Fruit fly (Drosophila melanogaster) whole organism, pupa: ENCODE results near the gene Alp10.
A peak's percentile ranks its signal among the peaks of the same experiment; 100 is the strongest.

Source experiments
- CG12605 ChIP-seq: fragments of 200-800 bp; sonication (Bioruptor generic); IDR thresholded peaks from 2 replicates; pipeline ENCODE4 v1.3.6; 2022; ENCODE audit warnings: missing biosample characterization, missing genetic modification characterization
- CG15710 ChIP-seq: fragments of 200-800 bp; sonication (Bioruptor generic); optimal IDR thresholded peaks from 2 replicates; lab custom pipeline; 2018; ENCODE audit warnings: missing biosample characterization, mild to moderate bottlenecking, missing genetic modification characterization, moderate library complexity
- CG34367 ChIP-seq: fragments of 200-800 bp; sonication (Bioruptor generic); optimal IDR thresholded peaks from 2 replicates; lab custom pipeline; 2018; ENCODE audit warnings: missing biosample characterization, mild to moderate bottlenecking, missing genetic modification characterization
- CG4496 ChIP-seq: fragments of 200-800 bp; sonication (Bioruptor generic); IDR thresholded peaks from 3 replicates; pipeline ENCODE4 v1.3.6; 2022; ENCODE audit warnings: missing biosample characterization, missing genetic modification characterization
- CG8159 ChIP-seq: fragments of 200-800 bp; sonication (Bioruptor generic); optimal IDR thresholded peaks from 3 replicates; lab custom pipeline; 2018; ENCODE audit warnings: missing biosample characterization, mild to moderate bottlenecking, missing genetic modification characterization, moderate library complexity
- CG8301 ChIP-seq: fragments of 200-800 bp; sonication (Bioruptor generic); optimal IDR thresholded peaks from 2 replicates; lab custom pipeline; 2018; ENCODE audit warnings: missing biosample characterization, mild to moderate bottlenecking, missing genetic modification characterization
- D1 ChIP-seq: fragments of 200-800 bp; sonication (Bioruptor generic); optimal IDR thresholded peaks from 2 replicates; lab custom pipeline; 2018; ENCODE audit warnings: missing biosample characterization, mild to moderate bottlenecking, missing genetic modification characterization, moderate library complexity
- EcR ChIP-seq: fragments of 200-800 bp; sonication (Bioruptor generic); optimal IDR thresholded peaks from 3 replicates; lab custom pipeline; 2019; ENCODE audit warnings: missing biosample characterization, missing genetic modification characterization, mild to moderate bottlenecking, moderate library complexity, missing genetic modification reagents
- Ets98B ChIP-seq: fragments of 200-800 bp; sonication (Bioruptor generic); IDR thresholded peaks from 2 replicates; pipeline ENCODE4 v1.3.6; 2022; ENCODE audit warnings: missing biosample characterization, missing genetic modification characterization
- Pif1A ChIP-seq: fragments of 200-800 bp; sonication (Bioruptor generic); optimal IDR thresholded peaks from 3 replicates; lab custom pipeline; 2016; ENCODE audit warnings: missing biosample characterization, missing genetic modification characterization
- Pif1B ChIP-seq: fragments of 200-800 bp; sonication (Bioruptor generic); optimal IDR thresholded peaks from 3 replicates; lab custom pipeline; 2016; ENCODE audit warnings: missing biosample characterization, missing genetic modification characterization

DNA sequence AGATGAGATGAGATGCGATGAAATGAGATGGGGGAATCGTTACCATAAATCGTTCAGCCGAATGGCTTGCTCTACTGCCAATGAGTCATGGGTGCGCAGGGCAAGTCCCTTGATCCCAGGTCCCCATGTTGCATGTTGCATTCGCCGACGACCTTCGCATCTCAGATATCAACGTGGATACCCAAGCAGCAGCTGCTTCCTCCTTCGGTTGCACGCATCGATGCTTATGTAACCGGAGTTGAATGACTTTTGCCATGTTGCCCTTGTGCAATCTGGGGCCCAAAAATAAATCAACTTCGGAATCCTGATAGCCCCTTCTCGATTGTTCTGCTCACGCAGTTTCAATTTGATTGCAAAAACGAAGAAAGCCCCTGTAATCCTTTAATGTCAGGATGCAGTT is 41.4 kb downstream of the Alp10 start:
- TF ChIP-seq CG15710 (tag; lab: Kevin White, UChicago) (no peak), D1 (tag; lab: Kevin White, UChicago) (no peak), CG4496 (GFP tag; lab: Robert Waterston, UW) (no peak), CG34367 (tag; lab: Kevin White, UChicago) (no peak), Ets98B (GFP tag; lab: Robert Waterston, UW) (no peak), CG8301 (tag; lab: Kevin White, UChicago) (no peak), Pif1B (GFP tag; lab: Kevin White, UChicago) (no peak), Pif1A (GFP tag; lab: Kevin White, UChicago) (no peak), CG8159 (tag; lab: Kevin White, UChicago) (no peak), EcR (GFP tag; lab: Kevin White, UChicago) (peak; percentile 97), CG12605 (GFP tag; lab: Robert Waterston, UW) (no peak)
